Worm (Caenorhabditis elegans): ENCODE data around the gene Y57E12AL.2.

DNA sequence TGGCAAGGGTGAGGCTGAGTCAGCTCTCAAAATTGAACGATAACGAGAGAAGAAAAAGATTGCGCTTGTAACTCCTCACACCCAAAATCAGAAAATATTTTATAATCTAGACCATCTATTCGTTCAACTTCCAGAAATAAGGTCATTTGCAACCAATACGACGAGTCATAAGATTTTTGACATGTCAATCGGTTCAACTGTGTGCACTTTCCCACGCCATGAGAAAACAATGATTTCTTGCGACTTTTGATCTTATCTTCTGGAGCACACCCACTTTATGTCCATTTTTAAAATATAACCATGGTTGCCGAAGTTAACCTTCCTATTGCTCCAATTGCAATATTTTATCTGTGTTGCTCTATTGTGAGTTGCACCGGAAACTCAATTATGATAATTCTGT lies 40.8 kb upstream of the Y57E12AL.2 start, which contains the start of gene srsx-32:
- TF ChIP-seq daf-12 (tag; optimal IDR thresholded peaks at IDR 0.05): no peak
- no peak for TF ChIP-seq ceh-16 (tag; optimal IDR thresholded peaks at IDR 0.05)
- no peak for TF ChIP-seq fkh-10 (GFP tag; optimal IDR thresholded peaks at IDR 0.05)
- no peak for TF ChIP-seq ama-1 (optimal IDR thresholded peaks at IDR 0.05)
- TF ChIP-seq tbx-2 (tag; optimal IDR thresholded peaks at IDR 0.05): no peak
- TF ChIP-seq nhr-28 (tag; optimal IDR thresholded peaks at IDR 0.05): no peak
- TF ChIP-seq jun-1 (tag; optimal IDR thresholded peaks at IDR 0.05): no peak
- TF ChIP-seq egl-27 (tag; optimal IDR thresholded peaks at IDR 0.05): no peak
- TF ChIP-seq ztf-11 (tag; optimal IDR thresholded peaks at IDR 0.05): no peak
- TF ChIP-seq unc-62 (GFP tag; optimal IDR thresholded peaks at IDR 0.05): no peak
- TF ChIP-seq aly-2 (tag; optimal IDR thresholded peaks at IDR 0.05): no peak
- TF ChIP-seq fos-1 (tag; optimal IDR thresholded peaks at IDR 0.05): no peak
